Fruit fly (Drosophila melanogaster) whole organism, adult: ENCODE measurements around the gene Or67a.

Experiments
- CG11617 ChIP-seq: fragments of 200-800 bp; sonication (Bioruptor generic); optimal IDR thresholded peaks from 2 replicates; lab custom pipeline; 2017; ENCODE audit warnings: mild to moderate bottlenecking, missing biosample characterization, missing genetic modification reagents, missing genetic modification characterization
- CG12768 ChIP-seq: fragments of 200-800 bp; sonication (Bioruptor generic); optimal IDR thresholded peaks from 2 replicates; lab custom pipeline; 2017; ENCODE audit warnings: missing biosample characterization, missing genetic modification characterization, mild to moderate bottlenecking, moderate library complexity, missing genetic modification reagents
- CG14711 ChIP-seq: fragments of 200-800 bp; sonication (Bioruptor generic); optimal IDR thresholded peaks from 2 replicates; lab custom pipeline; 2018; ENCODE audit warnings: missing biosample characterization, mild to moderate bottlenecking, missing genetic modification characterization, moderate library complexity
- CG1620 ChIP-seq: fragments of 200-800 bp; sonication (Bioruptor generic); optimal IDR thresholded peaks from 2 replicates; lab custom pipeline; 2016; ENCODE audit warnings: missing biosample characterization, missing genetic modification characterization
- CG33017 ChIP-seq: fragments of 200-800 bp; sonication (Bioruptor generic); optimal IDR thresholded peaks from 2 replicates; lab custom pipeline; 2018; ENCODE audit warnings: missing biosample characterization, mild to moderate bottlenecking, missing genetic modification characterization, moderate library complexity
- CG5204 ChIP-seq: fragments of 200-800 bp; sonication (Bioruptor generic); optimal IDR thresholded peaks from 2 replicates; lab custom pipeline; 2016; ENCODE audit warnings: missing biosample characterization, missing genetic modification characterization
- CG7045 ChIP-seq: fragments of 200-800 bp; sonication (Bioruptor generic); optimal IDR thresholded peaks from 2 replicates; lab custom pipeline; 2017; ENCODE audit warnings: missing biosample characterization, mild to moderate bottlenecking, missing genetic modification characterization
- CG7101 ChIP-seq: fragments of 200-800 bp; sonication (Bioruptor generic); optimal IDR thresholded peaks from 2 replicates; lab custom pipeline; 2018; ENCODE audit warnings: missing biosample characterization, mild to moderate bottlenecking, missing genetic modification characterization, moderate library complexity
- Clk ChIP-seq: fragments of 200-800 bp; sonication (Bioruptor generic); optimal IDR thresholded peaks from 2 replicates; lab custom pipeline; 2017; ENCODE audit warnings: missing biosample characterization, missing genetic modification characterization
- Crg-1 ChIP-seq: fragments of 200-800 bp; sonication (Bioruptor generic); optimal IDR thresholded peaks from 2 replicates; lab custom pipeline; 2016; ENCODE audit warnings: missing biosample characterization, missing genetic modification characterization
- Hr96 ChIP-seq: fragments of 200-800 bp; sonication (Bioruptor generic); optimal IDR thresholded peaks from 2 replicates; lab custom pipeline; 2016; ENCODE audit warnings: missing biosample characterization, missing genetic modification characterization
- Mnt ChIP-seq: fragments of 200-800 bp; sonication (Bioruptor generic); optimal IDR thresholded peaks from 2 replicates; lab custom pipeline; 2016; ENCODE audit warnings: missing biosample characterization, mild to moderate bottlenecking, missing genetic modification characterization
- bab1 ChIP-seq: fragments of 200-800 bp; sonication (Bioruptor generic); optimal IDR thresholded peaks from 3 replicates; lab custom pipeline; 2019; ENCODE audit warnings: missing biosample characterization, mild to moderate bottlenecking, missing genetic modification characterization, moderate library complexity
- cic ChIP-seq: fragments of 200-800 bp; sonication (Bioruptor generic); optimal IDR thresholded peaks from 2 replicates; lab custom pipeline; 2017; ENCODE audit warnings: missing biosample characterization, mild to moderate bottlenecking, missing genetic modification characterization, moderate library complexity
- cnc ChIP-seq, 2 experiments: fragments of >200 bp; optimal IDR thresholded peaks; 2 replicates each; lab custom pipeline; 2017
- kay ChIP-seq: fragments of 200-800 bp; sonication (Bioruptor generic); peaks from one replicate; lab custom pipeline; 2016; ENCODE audit warnings: missing biosample characterization, missing genetic modification characterization, borderline replicate concordance
- ovo ChIP-seq: fragments of 200-800 bp; sonication (Bioruptor generic); optimal IDR thresholded peaks from 2 replicates; lab custom pipeline; 2016; ENCODE audit warnings: missing biosample characterization, missing genetic modification characterization
- pad ChIP-seq: fragments of 200-800 bp; sonication (Bioruptor generic); optimal IDR thresholded peaks from 3 replicates; lab custom pipeline; 2017; ENCODE audit warnings: missing biosample characterization, missing genetic modification characterization, mild to moderate bottlenecking, moderate library complexity, missing genetic modification reagents
- tj ChIP-seq: fragments of 200-800 bp; sonication (Bioruptor generic); optimal IDR thresholded peaks from 3 replicates; lab custom pipeline; 2017; ENCODE audit warnings: missing biosample characterization, mild to moderate bottlenecking, missing genetic modification characterization, moderate library complexity
- toe ChIP-seq: fragments of 200-800 bp; sonication (Bioruptor generic); optimal IDR thresholded peaks from 2 replicates; lab custom pipeline; 2016; ENCODE audit warnings: missing biosample characterization, missing genetic modification characterization

Or67a gene

DNA sequence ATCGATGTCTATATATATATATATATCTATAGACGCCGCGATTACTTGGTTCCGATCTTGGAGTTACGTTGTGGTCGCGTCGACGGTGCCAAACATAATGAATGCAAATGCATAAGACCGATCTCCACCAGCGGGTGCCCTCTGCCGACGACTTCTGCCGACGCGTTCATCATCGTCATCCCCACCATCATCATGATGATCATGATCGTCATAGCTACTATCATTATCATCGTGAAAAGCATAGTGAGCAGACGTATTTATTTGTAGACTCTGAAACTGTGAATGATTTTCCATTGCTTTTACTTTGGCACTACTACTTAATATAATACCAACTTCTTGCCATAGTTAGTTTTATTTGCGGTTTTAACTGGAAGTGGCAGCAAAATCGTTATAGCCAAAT, 36.8 kb upstream of the Or67a start, which contains the start of gene CG32037:
CG32037 (minus strand) TSS at position 101 of the 400 bp plus-strand sequence.
- no peak for TF ChIP-seq CG7045 (GFP tag; lab: Kevin White, UChicago)
- no peak for TF ChIP-seq tj
- TF ChIP-seq Hr96 (GFP tag; lab: Kevin White, UChicago) = no peak
- TF ChIP-seq toe = no peak

DNA sequence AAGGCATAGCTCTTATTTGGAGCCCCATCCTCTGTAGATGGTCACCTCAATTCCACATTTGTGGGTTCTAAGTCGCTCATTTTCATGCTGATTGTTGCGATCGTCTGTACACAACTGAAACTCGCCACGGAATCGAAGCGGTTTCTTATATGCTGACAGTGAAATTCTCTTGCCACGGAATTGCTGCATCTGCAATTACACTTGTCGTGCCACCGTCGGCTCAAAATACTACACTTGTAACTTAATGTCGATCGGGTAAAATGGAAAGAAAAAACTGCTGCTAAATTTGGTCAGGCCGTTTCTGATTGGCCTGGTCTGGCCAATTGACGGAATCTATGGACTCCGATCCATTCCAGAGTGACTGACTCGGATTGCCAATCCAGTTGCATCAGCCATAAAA, 31.6 kb upstream of the Or67a start:
- no peak for TF ChIP-seq cnc (optimal IDR thresholded peaks at IDR 0.05; lab: Kevin White, UChicago)
- TF ChIP-seq Hr96 (GFP tag; lab: Kevin White, UChicago) = no peak
- no peak for TF ChIP-seq CG11617
- no peak for TF ChIP-seq CG12768 (GFP tag; lab: Kevin White, UChicago)
- peak; percentile 100 for TF ChIP-seq tj
- peak; percentile 7 for TF ChIP-seq bab1

DNA sequence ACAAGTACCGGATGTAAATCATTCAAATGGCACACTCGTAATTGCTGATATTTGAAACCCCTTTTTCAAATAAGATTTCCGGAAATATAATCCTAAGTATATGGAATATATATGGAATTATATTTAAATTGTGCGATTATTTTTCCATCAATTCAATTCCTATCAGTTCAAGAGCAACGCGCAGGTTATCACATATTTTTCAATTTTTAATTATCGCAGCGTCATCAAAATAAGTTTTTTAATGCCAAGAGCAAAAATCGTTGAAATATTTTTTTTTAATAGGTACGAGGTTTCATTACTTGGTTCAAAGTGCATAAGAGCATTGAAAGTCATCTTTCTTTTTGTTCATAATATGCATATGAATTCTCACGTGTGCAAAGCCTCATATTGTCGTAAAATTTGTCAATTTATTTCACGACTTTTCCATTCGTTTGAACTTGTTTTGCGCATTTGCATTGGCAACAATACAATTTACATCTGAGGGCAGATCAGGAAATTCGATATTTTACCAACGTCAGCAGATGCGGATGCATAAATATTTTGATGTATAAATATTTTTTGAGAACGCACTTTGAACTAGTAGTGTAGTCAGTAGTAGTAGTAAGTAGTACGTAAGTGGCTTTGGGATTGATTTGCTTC, 30.8 kb upstream of the Or67a start:
- no peak for TF ChIP-seq cnc (optimal IDR thresholded peaks at IDR 0.05; lab: Kevin White, UChicago)
- TF ChIP-seq tj = peak; percentile 23
- TF ChIP-seq CG12768 (GFP tag; lab: Kevin White, UChicago) = peak; percentile 21
- TF ChIP-seq pad (GFP tag; lab: Kevin White, UChicago) = no peak
- TF ChIP-seq bab1 = no peak
- TF ChIP-seq cic (GFP tag; lab: Kevin White, UChicago) = peak; percentile 51
- peak; percentile 60 for TF ChIP-seq kay (GFP tag; lab: Kevin White, UChicago)
- no peak for TF ChIP-seq Clk
- TF ChIP-seq CG11617 = no peak

DNA sequence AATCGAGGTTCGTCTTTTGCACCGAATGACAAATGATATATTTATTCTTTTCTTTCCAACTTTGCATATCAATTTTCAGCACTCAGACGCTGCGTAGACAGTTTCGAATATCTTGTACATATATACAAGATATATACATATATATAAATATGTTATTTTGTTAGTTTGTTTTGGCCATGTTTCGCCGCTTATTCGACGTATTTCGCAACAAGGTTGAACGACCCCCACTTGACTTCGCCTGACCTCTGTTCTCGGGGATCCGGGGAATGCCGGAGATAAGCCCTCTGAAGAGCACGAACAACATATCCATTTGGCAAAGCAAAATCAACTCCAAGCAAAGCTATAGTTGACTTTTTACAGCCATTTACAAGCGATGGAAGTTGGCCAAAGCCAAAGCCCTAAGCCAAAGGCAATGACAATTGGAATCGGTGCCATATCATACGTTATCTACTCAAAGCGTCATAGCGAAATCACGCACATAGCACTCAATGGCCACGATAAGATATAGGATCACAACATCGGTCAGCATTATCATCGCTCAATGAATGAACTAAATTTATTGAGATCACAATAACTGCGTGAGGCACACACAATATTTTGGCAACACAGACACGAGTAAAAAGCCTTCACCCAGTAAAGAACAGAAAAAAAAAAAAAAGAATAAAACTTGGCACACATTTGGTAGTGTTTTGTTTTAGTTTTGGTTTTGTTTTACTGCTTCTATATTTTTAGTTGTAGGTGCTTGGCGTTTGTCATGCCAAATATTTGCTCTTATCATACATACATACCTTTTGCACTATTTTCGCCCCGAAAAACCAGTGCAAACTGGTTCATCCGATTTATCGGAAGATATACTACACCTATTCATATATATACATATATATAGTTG, 28.7 kb upstream of the Or67a start:
- TF ChIP-seq kay (GFP tag; lab: Kevin White, UChicago) = peak; percentile 60
- TF ChIP-seq cnc (optimal IDR thresholded peaks at IDR 0.05; lab: Kevin White, UChicago) = peak in 1 of 2 experiments; percentile 29
- peak; percentile 83 for TF ChIP-seq tj
- TF ChIP-seq CG12768 (GFP tag; lab: Kevin White, UChicago) = no peak
- peak; percentile 28 for TF ChIP-seq cic (GFP tag; lab: Kevin White, UChicago)

DNA sequence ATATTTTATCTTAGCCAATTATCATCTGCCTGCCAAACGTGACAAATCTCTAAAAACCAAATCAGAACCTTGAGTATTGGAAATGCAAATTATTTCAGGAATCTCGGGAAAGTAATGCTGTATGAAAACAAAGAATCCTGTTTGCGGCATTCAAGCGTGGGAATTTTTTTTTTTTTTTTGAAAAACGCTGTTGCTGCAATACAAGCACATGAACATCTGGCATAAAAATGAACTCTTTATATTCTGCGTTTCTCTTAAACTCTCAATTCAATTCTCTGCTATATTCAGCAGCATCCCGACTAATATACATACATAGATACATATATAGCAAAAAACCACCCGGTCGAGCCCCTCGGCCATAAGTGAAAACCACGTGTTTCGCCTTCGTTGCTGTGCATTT, 27.6 kb upstream of the Or67a start:
- TF ChIP-seq kay (GFP tag; lab: Kevin White, UChicago) (peak; percentile 67), cnc (optimal IDR thresholded peaks at IDR 0.05; lab: Kevin White, UChicago) (no peak), CG14711 (no peak), CG33017 (tag; lab: Kevin White, UChicago) (no peak)

DNA sequence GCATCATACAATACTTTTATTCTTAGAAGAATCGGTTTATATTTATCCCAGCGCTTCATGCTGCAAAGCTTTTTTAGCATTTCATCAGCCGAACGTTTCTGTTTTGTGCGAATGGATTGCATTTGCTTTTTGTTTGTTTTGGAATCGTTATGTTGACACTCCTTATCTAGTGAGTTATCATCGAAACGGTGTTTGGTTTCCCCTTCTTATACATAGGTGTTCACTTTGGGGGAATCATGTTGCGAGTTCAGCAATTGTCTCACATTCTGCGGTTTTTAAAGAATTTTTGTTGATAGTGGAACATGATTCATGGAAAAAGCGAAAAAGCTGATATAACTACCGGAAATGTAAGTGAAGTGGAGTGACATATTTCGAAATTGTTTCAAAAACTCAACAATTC, 26.6 kb upstream of the Or67a start:
- TF ChIP-seq CG7045 (GFP tag; lab: Kevin White, UChicago) = no peak
- peak; percentile 71 for TF ChIP-seq tj

DNA sequence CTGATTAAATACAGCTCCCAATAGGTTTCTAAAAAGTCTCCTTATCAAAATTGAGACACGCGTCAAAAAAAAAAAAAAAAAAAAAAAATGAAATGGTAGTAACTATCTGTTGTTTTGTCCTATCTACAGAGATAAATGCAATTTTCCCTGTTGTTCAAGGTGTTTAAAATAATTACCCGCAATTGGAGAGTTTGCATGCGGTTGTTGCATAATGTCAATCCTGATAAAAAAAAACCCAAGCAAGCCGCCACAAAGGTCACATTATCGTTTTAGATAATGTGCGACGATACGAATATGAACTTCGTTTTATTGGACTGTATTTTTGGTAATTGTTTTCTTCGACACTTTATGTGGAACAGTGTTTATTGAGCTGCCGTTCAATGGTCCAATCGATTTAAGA, 26.0 kb upstream of the Or67a start:
- TF ChIP-seq Crg-1 (no peak), cic (GFP tag; lab: Kevin White, UChicago) (peak; percentile 52)

DNA sequence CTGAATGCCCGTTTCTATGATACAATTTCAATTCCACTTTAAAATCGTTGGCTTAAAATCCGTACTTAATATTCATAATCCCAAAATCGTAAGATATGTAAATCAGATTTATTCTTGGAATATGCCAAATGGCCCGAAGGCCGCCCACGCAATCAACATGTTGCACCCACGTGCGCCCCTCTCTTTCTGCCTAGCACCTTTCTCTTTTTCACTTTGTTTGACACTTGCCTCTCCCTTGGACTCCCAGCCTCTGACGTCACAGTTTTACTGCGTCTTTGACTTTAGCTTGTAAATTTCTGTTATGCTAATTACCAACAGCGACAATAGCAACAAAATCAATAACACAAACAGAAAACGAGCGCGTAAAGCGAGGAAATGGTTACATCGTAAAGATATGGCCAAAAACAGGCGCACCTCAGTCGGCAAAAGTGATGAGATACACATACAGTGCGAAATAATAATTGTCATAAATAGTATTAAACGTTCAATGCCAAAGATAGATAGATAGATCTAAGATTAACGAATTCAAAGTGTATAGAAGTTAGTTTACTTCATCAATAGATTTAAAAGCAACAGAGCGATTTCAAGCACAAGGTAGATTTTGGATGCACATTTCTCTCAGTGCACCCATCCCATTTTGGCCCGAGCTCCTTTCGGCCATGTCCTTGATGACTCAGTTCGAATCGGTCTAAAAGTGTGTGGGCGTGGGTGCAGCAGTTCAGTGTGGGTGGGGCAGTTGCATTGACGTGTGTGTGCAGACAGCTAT, 25.1 kb upstream of the Or67a start:
- TF ChIP-seq CG7101 (tag; lab: Kevin White, UChicago) (peak; percentile 9), CG11617 (no peak), cic (GFP tag; lab: Kevin White, UChicago) (no peak), CG14711 (no peak), ovo (no peak), Clk (no peak), cnc (optimal IDR thresholded peaks at IDR 0.05; lab: Kevin White, UChicago) (no peak), Hr96 (GFP tag; lab: Kevin White, UChicago) (no peak), bab1 (no peak), pad (GFP tag; lab: Kevin White, UChicago) (no peak), kay (GFP tag; lab: Kevin White, UChicago) (peak; percentile 59), CG5204 (GFP tag; lab: Kevin White, UChicago) (no peak), tj (no peak), toe (no peak), CG12768 (GFP tag; lab: Kevin White, UChicago) (no peak), CG7045 (GFP tag; lab: Kevin White, UChicago) (peak; percentile 35), Crg-1 (no peak), CG1620 (GFP tag; lab: Kevin White, UChicago) (no peak), Mnt (peak; percentile 13), CG33017 (tag; lab: Kevin White, UChicago) (peak; percentile 32)
